Worm (Caenorhabditis elegans): Measurements from ENCODE around the gene E02H9.1.
"Not testable (repeated sequence)": the region's sequence is repeated elsewhere in the genome, so short reads cannot be mapped to it uniquely, and the experiment has no call there.

The E02H9.1 gene

DNA sequence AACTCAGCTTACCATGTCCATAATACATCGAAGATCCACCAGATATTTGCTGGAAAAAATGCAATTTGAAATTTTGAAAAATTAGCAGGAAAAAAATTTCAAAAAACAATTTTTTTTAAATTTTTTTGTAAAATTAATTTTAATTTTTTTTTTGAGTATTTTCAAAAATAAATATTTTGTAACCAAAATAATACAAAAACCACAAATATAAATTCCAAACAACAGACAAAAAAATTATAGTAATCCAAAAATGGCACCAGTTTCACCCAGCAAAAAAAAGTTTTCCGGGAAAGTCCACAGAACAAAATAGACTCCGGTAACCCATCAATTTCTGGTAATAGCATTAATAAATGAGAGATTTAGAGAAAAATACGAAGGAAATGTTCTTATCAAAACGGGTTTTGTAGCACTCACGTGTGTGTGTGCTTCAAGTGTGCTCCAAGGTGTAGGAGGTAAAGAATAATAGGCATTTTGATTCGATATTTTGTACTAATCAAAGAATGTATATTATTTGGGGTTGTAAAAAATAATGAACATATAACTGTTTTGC is 13.5 kb upstream of the E02H9.1 start, which contains the start of gene nhr-121:
Gene nhr-121, minus strand, starts transcription at position 51 of the 550 bp plus-strand sequence.
- TF ChIP-seq ceh-83 (GFP tag; optimal IDR thresholded peaks at IDR 0.05) (no peak), lsy-2 (tag; optimal IDR thresholded peaks at IDR 0.05) (no peak), snpc-4 (tag; optimal IDR thresholded peaks at IDR 0.05) (no peak), drap-1 (GFP tag; optimal IDR thresholded peaks at IDR 0.05) (no peak), ztf-11 (tag; optimal IDR thresholded peaks at IDR 0.05) (no peak), blmp-1 (tag; optimal IDR thresholded peaks at IDR 0.05) (no peak), bed-3 (GFP tag; optimal IDR thresholded peaks at IDR 0.05) (no peak), sptf-1 (tag; optimal IDR thresholded peaks at IDR 0.05) (no peak), nhr-28 (tag; optimal IDR thresholded peaks at IDR 0.05) (no peak), hlh-1 (tag; optimal IDR thresholded peaks at IDR 0.05) (no peak), unc-39 (tag; optimal IDR thresholded peaks at IDR 0.05) (no peak), tbx-8 (GFP tag; optimal IDR thresholded peaks at IDR 0.05) (no peak), elt-3 (tag; optimal IDR thresholded peaks at IDR 0.05) (no peak), ceh-43 (GFP tag; optimal IDR thresholded peaks at IDR 0.05) (no peak), ceh-39 (tag; optimal IDR thresholded peaks at IDR 0.05) (no peak), mab-5 (tag; optimal IDR thresholded peaks at IDR 0.05) (no peak), cnd-1 (tag; optimal IDR thresholded peaks at IDR 0.05) (no peak), pha-4 (tag; optimal IDR thresholded peaks at IDR 0.05) (no peak)

- peak; percentile 35 for TF ChIP-seq ham-2 (GFP tag; optimal IDR thresholded peaks at IDR 0.05)
- TF ChIP-seq cnd-1 (tag; optimal IDR thresholded peaks at IDR 0.05), result peak; percentile 8
- TF ChIP-seq lin-32 (GFP tag; optimal IDR thresholded peaks at IDR 0.05), result peak; percentile 13
These were observed 12.8 kb upstream of the E02H9.1 start for ce11 chrIII:2455456-2455855.

- TF ChIP-seq flh-1 (GFP tag; optimal IDR thresholded peaks at IDR 0.05); nhr-12 (tag; optimal IDR thresholded peaks at IDR 0.05); mab-5 (tag; optimal IDR thresholded peaks at IDR 0.05): not testable (repeated sequence)
These were observed 9.5 kb upstream of the E02H9.1 start, which contains the start of gene E02H9.3 for ce11 chrIII:2458742-2459141. Gene E02H9.3 (plus strand): TSS chrIII:2459042.

ce11 chrIII:2471855-2472254 is 3.6 kb downstream of the E02H9.1 start:
- TF ChIP-seq unc-120 (tag; optimal IDR thresholded peaks at IDR 0.05; ENCODE audit: poor library complexity, severe bottlenecking), result peak; percentile 59
- TF ChIP-seq unc-62 (GFP tag; optimal IDR thresholded peaks at IDR 0.05), result peak; percentile 26
- TF ChIP-seq M03D4.4 (tag; optimal IDR thresholded peaks at IDR 0.05), result peak; percentile 29
- TF ChIP-seq nhr-237 (tag; optimal IDR thresholded peaks at IDR 0.05), result peak; percentile 6
- peak; percentile 13 for TF ChIP-seq pha-4 (tag; optimal IDR thresholded peaks at IDR 0.05)
- TF ChIP-seq cnd-1 (tag; optimal IDR thresholded peaks at IDR 0.05), result peak; percentile 27
- TF ChIP-seq bed-3 (GFP tag; optimal IDR thresholded peaks at IDR 0.05), result no peak
- peak; percentile 68 for TF ChIP-seq lin-13 (tag; optimal IDR thresholded peaks at IDR 0.05)
- TF ChIP-seq ces-1 (GFP tag; optimal IDR thresholded peaks at IDR 0.05), result peak; percentile 10
- no peak for TF ChIP-seq ceh-43 (GFP tag; optimal IDR thresholded peaks at IDR 0.05)
- TF ChIP-seq nhr-76 (tag; optimal IDR thresholded peaks at IDR 0.05), result no peak
- TF ChIP-seq ceh-39 (tag; optimal IDR thresholded peaks at IDR 0.05), result no peak
- TF ChIP-seq mls-2 (tag; optimal IDR thresholded peaks at IDR 0.05), result no peak
- peak; percentile 43 for TF ChIP-seq sptf-1 (tag; optimal IDR thresholded peaks at IDR 0.05)
- peak; percentile 43 for TF ChIP-seq blmp-1 (tag; optimal IDR thresholded peaks at IDR 0.05)
- peak; percentile 56 for TF ChIP-seq lsy-2 (tag; optimal IDR thresholded peaks at IDR 0.05)
- TF ChIP-seq nhr-12 (tag; optimal IDR thresholded peaks at IDR 0.05), result no peak
- TF ChIP-seq mep-1 (tag; optimal IDR thresholded peaks at IDR 0.05), result peak; percentile 22
- TF ChIP-seq nhr-2 (tag; optimal IDR thresholded peaks at IDR 0.05), result no peak
- peak; percentile 14 for TF ChIP-seq hlh-1 (tag; optimal IDR thresholded peaks at IDR 0.05)

DNA sequence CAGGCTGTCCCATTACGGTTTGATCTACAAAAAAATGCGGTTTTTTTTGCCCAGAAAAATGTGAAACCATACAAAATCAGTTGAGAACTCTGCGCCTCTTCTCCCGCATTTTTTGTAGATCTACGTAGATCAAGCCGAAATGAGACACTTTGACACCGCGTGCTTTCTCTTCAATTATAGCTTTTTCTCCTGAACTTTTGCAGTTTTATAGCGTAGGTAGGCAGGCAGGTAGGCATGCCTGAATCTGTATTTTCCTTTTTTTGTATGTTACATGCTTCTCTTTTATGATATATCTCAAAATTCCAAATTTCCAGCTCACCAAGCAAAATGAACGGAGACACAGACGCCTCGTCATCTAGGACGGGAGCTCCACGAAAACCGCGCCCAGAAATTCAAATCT is 5.3 kb downstream of the E02H9.1 start, which contains the start of gene smg-6:
Gene smg-6, plus strand, starts transcription at position 301 of the 400 bp plus-strand sequence.
- peak; percentile 5 for TF ChIP-seq ceh-83 (GFP tag; optimal IDR thresholded peaks at IDR 0.05)
- TF ChIP-seq blmp-1 (tag; optimal IDR thresholded peaks at IDR 0.05), result no peak

Measured in whole organism, mixed stage, embryonic.